Worm (Caenorhabditis elegans) whole organism, mixed stage, embryonic: ENCODE measurements around the gene C28A5.2.

ENCODE experiments used
- M03D4.4 ChIP-seq: sonication (generic microtip); optimal IDR thresholded peaks from 2 replicates; lab custom pipeline; 2017; ENCODE audit warnings: mild to moderate bottlenecking, missing genetic modification characterization, missing compliant biosample characterization
- blmp-1 ChIP-seq: fragments of 150-350 bp; optimal IDR thresholded peaks from 2 replicates; lab custom pipeline; 2014; ENCODE audit warnings: missing biosample characterization, missing genetic modification characterization
- ceh-43 ChIP-seq: fragments of 200-800 bp; sonication (Bioruptor generic); optimal IDR thresholded peaks from 2 replicates; lab custom pipeline; 2018; ENCODE audit warnings: mild to moderate bottlenecking, missing genetic modification characterization, moderate library complexity, missing compliant biosample characterization
- ceh-83 ChIP-seq: fragments of 200-800 bp; sonication (Bioruptor generic); optimal IDR thresholded peaks from 2 replicates; lab custom pipeline; 2018; ENCODE audit warnings: mild to moderate bottlenecking, missing genetic modification characterization, missing compliant biosample characterization
- cnd-1 ChIP-seq: fragments of 200-800 bp; sonication (Bioruptor generic); optimal IDR thresholded peaks from 2 replicates; lab custom pipeline; 2018; ENCODE audit warnings: mild to moderate bottlenecking, missing genetic modification characterization, missing compliant biosample characterization
- drap-1 ChIP-seq: fragments of 200-800 bp; sonication (Bioruptor generic); optimal IDR thresholded peaks from 3 replicates; lab custom pipeline; 2018; ENCODE audit warnings: mild to moderate bottlenecking, missing genetic modification characterization, missing compliant biosample characterization
- elt-1 ChIP-seq: sonication (generic microtip); optimal IDR thresholded peaks from 2 replicates; lab custom pipeline; 2017; ENCODE audit warnings: missing genetic modification characterization, mild to moderate bottlenecking, missing compliant biosample characterization, antibody characterized with exemption, moderate library complexity, borderline replicate concordance; ENCODE audit not compliant: insufficient read depth
- elt-3 ChIP-seq: fragments of 150-350 bp; optimal IDR thresholded peaks from 2 replicates; lab custom pipeline; 2014; ENCODE audit warnings: missing biosample characterization, missing genetic modification characterization
- flh-1 ChIP-seq: fragments of 200-800 bp; sonication (Bioruptor generic); optimal IDR thresholded peaks from 2 replicates; lab custom pipeline; 2018; ENCODE audit warnings: mild to moderate bottlenecking, missing genetic modification characterization, moderate library complexity, missing compliant biosample characterization
- ham-2 ChIP-seq: fragments of 200-800 bp; sonication (Bioruptor generic); optimal IDR thresholded peaks from 2 replicates; lab custom pipeline; 2018; ENCODE audit warnings: mild to moderate bottlenecking, missing genetic modification characterization, missing compliant biosample characterization
- hlh-1 ChIP-seq: fragments of 150-350 bp; optimal IDR thresholded peaks from 2 replicates; lab custom pipeline; 2014; ENCODE audit warnings: missing biosample characterization, missing genetic modification reagents, missing genetic modification characterization
- lsy-2 ChIP-seq: fragments of 150-350 bp; optimal IDR thresholded peaks from 2 replicates; lab custom pipeline; 2014; ENCODE audit warnings: missing biosample characterization, missing genetic modification characterization
- mab-5 ChIP-seq: fragments of 150-350 bp; optimal IDR thresholded peaks from 2 replicates; lab custom pipeline; 2014; ENCODE audit warnings: missing biosample characterization, missing genetic modification characterization
- mep-1 ChIP-seq: fragments of 150-350 bp; optimal IDR thresholded peaks from 2 replicates; lab custom pipeline; 2017; ENCODE audit warnings: missing biosample characterization, missing genetic modification reagents, missing genetic modification characterization, inconsistent platforms
- mls-2 ChIP-seq: sonication (generic microtip); optimal IDR thresholded peaks from 2 replicates; lab custom pipeline; 2016; ENCODE audit warnings: mild to moderate bottlenecking, missing genetic modification characterization, moderate library complexity, missing compliant biosample characterization
- nhr-12 ChIP-seq: fragments of 150-350 bp; optimal IDR thresholded peaks from 2 replicates; lab custom pipeline; 2014; ENCODE audit warnings: missing biosample characterization, missing genetic modification characterization
- nhr-2 ChIP-seq: fragments of 150-350 bp; optimal IDR thresholded peaks from 2 replicates; lab custom pipeline; 2014; ENCODE audit warnings: missing biosample characterization, missing genetic modification characterization
- nhr-237 ChIP-seq: fragments of 150-350 bp; optimal IDR thresholded peaks from 2 replicates; lab custom pipeline; 2014; ENCODE audit warnings: missing biosample characterization, missing genetic modification characterization
- nhr-76 ChIP-seq: sonication (generic microtip); optimal IDR thresholded peaks from 2 replicates; lab custom pipeline; 2017; ENCODE audit warnings: missing biosample characterization, missing genetic modification characterization
- snpc-4 ChIP-seq: fragments of 150-350 bp; optimal IDR thresholded peaks from 2 replicates; lab custom pipeline; 2014; ENCODE audit warnings: missing biosample characterization, missing genetic modification characterization
- sptf-1 ChIP-seq: sonication (generic microtip); optimal IDR thresholded peaks from 2 replicates; lab custom pipeline; 2017; ENCODE audit warnings: mild to moderate bottlenecking, missing genetic modification characterization, moderate library complexity, missing compliant biosample characterization
- unc-120 ChIP-seq: sonication (generic microtip); optimal IDR thresholded peaks from 2 replicates; lab custom pipeline; 2017; ENCODE audit warnings: missing genetic modification characterization, missing compliant biosample characterization; ENCODE audit not compliant: poor library complexity, severe bottlenecking
- unc-39 ChIP-seq: fragments of 150-350 bp; optimal IDR thresholded peaks from 2 replicates; lab custom pipeline; 2014; ENCODE audit warnings: missing biosample characterization, missing genetic modification characterization
- unc-62 ChIP-seq: fragments of 150-350 bp; optimal IDR thresholded peaks from 2 replicates; lab custom pipeline; 2014; ENCODE audit warnings: missing biosample characterization, missing genetic modification reagents, missing genetic modification characterization
- zip-8 ChIP-seq: fragments of 150-350 bp; optimal IDR thresholded peaks from 2 replicates; lab custom pipeline; 2014; ENCODE audit warnings: missing biosample characterization, missing genetic modification characterization
- ztf-11 ChIP-seq: fragments of 150-350 bp; optimal IDR thresholded peaks from 2 replicates; lab custom pipeline; 2014; ENCODE audit warnings: missing biosample characterization, missing genetic modification characterization

Gene C28A5.2

DNA sequence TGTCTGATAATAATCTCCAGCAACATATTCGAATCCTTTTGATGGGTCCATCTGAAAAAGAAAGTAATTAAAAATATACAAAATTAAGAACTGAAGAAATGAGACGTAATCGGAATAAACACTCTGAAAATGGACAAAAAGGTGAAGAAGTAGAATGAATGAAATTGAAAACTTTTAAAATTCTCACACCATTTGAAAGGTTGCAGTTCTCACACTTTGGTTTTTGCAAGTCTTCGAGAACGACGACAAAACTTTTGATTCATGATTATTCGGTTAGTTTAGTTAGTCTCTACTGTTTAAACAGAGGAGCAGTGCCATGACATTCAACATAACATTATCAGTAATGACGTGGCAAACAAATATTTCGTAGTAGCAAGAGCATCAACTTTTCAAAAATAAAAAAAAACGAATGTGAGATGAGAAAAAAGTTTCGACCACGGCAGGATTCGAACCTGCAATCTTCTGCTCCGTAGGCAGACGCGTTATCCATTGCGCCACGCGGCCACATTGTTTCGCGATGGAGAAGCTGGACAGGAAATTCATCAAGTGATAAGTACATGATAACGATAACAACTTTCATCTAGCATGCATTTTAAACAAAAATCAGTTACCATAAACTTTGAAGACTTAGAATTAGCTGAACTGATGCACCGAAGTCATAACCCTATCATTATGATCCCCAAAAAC is 10.7 kb upstream of the C28A5.2 start, which contains the start of gene ceh-43:
ceh-43 (minus strand) TSS at position 51 of the 687 bp plus-strand sequence.
- no peak for TF ChIP-seq unc-39
- no peak for TF ChIP-seq snpc-4 (tag; lab: Kevin White, UChicago)
- TF ChIP-seq sptf-1 (tag; lab: Kevin White, UChicago): no peak
- TF ChIP-seq unc-120 (tag; lab: Kevin White, UChicago): no peak
- TF ChIP-seq unc-62 (GFP tag; lab: Kevin White, UChicago): no peak

- TF ChIP-seq drap-1 (GFP tag; lab: Kevin White, UChicago) (no peak), M03D4.4 (tag; lab: Kevin White, UChicago) (no peak), cnd-1 (tag; lab: Kevin White, UChicago) (no peak), mab-5 (tag; lab: Kevin White, UChicago) (no peak), snpc-4 (tag; lab: Kevin White, UChicago) (no peak), zip-8 (no peak), unc-120 (tag; lab: Kevin White, UChicago) (no peak), elt-1 (tag; lab: Kevin White, UChicago) (no peak), nhr-237 (tag; lab: Kevin White, UChicago) (no peak), nhr-76 (no peak), nhr-12 (tag; lab: Kevin White, UChicago) (no peak)
These were observed 10.0 kb upstream of the C28A5.2 start for ce11 chrIII:4449357-4449756.

ce11 chrIII:4448029-4448428 is 8.7 kb upstream of the C28A5.2 start:
- TF ChIP-seq ceh-43: peak; percentile 77
- TF ChIP-seq nhr-2 (tag; lab: Kevin White, UChicago): peak; percentile 18
- TF ChIP-seq elt-1 (tag; lab: Kevin White, UChicago): peak; percentile 67
- TF ChIP-seq zip-8: no peak
- peak; percentile 80 for TF ChIP-seq unc-62 (GFP tag; lab: Kevin White, UChicago)

DNA sequence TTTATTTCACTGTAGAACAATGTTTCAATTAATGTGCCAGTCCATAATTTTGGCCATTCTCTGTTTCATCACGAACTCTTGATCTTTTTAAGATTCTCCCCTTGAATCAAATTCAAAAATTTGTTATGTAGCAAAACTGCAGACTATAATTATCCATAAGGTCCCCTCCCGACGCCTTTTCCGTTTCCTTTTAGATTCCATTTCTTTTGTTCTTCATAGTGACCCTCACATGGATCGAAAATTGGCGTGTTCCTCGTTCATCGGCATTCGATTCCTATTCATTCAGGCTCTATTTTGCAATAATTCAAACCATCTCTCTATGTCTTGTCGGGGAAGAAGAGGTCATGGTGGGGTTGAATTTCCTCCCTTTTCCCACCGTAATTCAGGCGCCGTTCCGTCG is 5.1 kb upstream of the C28A5.2 start:
- TF ChIP-seq hlh-1 (tag; lab: Kevin White, UChicago): no peak
- peak; percentile 96 for TF ChIP-seq ceh-43
- TF ChIP-seq mls-2 (tag; lab: Kevin White, UChicago): no peak
- TF ChIP-seq lsy-2 (tag; lab: Kevin White, UChicago): no peak

ce11 chrIII:4441781-4442180 is 2.4 kb upstream of the C28A5.2 start, which contains the start of gene nex-3:
nex-3 (plus strand) TSS chrIII:4442081.
- no peak for TF ChIP-seq cnd-1 (tag; lab: Kevin White, UChicago)
- TF ChIP-seq sptf-1 (tag; lab: Kevin White, UChicago): no peak
- no peak for TF ChIP-seq M03D4.4 (tag; lab: Kevin White, UChicago)
- no peak for TF ChIP-seq nhr-76
- no peak for TF ChIP-seq flh-1 (GFP tag; lab: Kevin White, UChicago)

- no peak for TF ChIP-seq mep-1 (tag; lab: Kevin White, UChicago)
These were observed 4.1 kb downstream of the C28A5.2 start for ce11 chrIII:4435262-4435661.

DNA sequence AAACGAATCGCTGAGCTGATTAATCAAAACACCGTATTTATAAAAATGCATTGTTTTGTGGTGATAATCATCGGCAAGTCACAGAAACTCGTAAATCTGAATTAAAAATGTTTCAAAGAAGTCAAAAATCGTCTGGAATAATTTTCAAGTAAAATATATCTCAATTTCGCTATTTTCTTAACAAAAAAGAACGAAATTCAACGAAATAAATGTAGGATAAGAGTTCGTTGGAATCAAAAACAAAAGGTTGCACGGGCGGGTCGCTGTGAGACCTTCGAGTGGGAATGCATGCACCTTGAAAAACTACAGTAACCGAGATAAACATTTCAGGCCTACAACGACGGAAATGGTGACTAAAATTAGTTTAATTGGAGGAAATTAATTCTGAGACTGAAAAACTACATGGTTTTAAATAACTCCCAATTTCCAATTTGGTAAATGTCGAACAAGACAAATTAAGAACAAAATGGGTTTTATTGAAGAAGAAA is 5.0 kb downstream of the C28A5.2 start, which contains the start of gene C28A5.1:
C28A5.1 (minus strand) TSS at position 51 of the 488 bp plus-strand sequence.
- TF ChIP-seq lsy-2 (tag; lab: Kevin White, UChicago) (no peak), ham-2 (GFP tag; lab: Kevin White, UChicago) (no peak), ztf-11 (tag; lab: Kevin White, UChicago) (no peak), blmp-1 (tag; lab: Kevin White, UChicago) (no peak), elt-3 (no peak), ceh-83 (GFP tag; lab: Kevin White, UChicago) (no peak), snpc-4 (tag; lab: Kevin White, UChicago) (no peak), ceh-43 (no peak), sptf-1 (tag; lab: Kevin White, UChicago) (no peak)
